Worm (Caenorhabditis elegans) whole organism, L3 larva: ENCODE results near the gene lpr-6.

Experiments used
- ZK546.5 ChIP-seq: sonication (generic microtip); optimal IDR thresholded peaks from 2 replicates; lab custom pipeline; 2017; ENCODE audit warnings: missing biosample characterization, missing genetic modification characterization
- aly-2 ChIP-seq: fragments of 150-350 bp; optimal IDR thresholded peaks from 2 replicates; lab custom pipeline; 2014; ENCODE audit warnings: missing biosample characterization, missing genetic modification characterization
- ama-1 ChIP-seq: fragments of 150-350 bp; optimal IDR thresholded peaks from 2 replicates; lab custom pipeline; 2018
- ceh-16 ChIP-seq: sonication (generic microtip); optimal IDR thresholded peaks from 2 replicates; lab custom pipeline; 2017; ENCODE audit warnings: missing biosample characterization, missing genetic modification characterization
- ceh-28 ChIP-seq: fragments of 150-350 bp; optimal IDR thresholded peaks from 2 replicates; lab custom pipeline; 2014; ENCODE audit warnings: missing biosample characterization, missing genetic modification reagents, missing genetic modification characterization
- ceh-9 ChIP-seq: sonication (generic microtip); optimal IDR thresholded peaks from 2 replicates; lab custom pipeline; 2018; ENCODE audit warnings: missing biosample characterization, missing genetic modification characterization
- egl-27 ChIP-seq: sonication (generic microtip); optimal IDR thresholded peaks from 4 replicates; lab custom pipeline; 2017; ENCODE audit warnings: missing biosample characterization, missing genetic modification reagents, missing genetic modification characterization
- egl-5 ChIP-seq: fragments of 150-350 bp; optimal IDR thresholded peaks from 2 replicates; lab custom pipeline; 2017; ENCODE audit warnings: missing biosample characterization, missing genetic modification reagents, missing genetic modification characterization, inconsistent platforms
- elt-2 ChIP-seq: sonication (generic microtip); optimal IDR thresholded peaks from 2 replicates; lab custom pipeline; 2016; ENCODE audit warnings: missing genetic modification reagents, mild to moderate bottlenecking, missing genetic modification characterization, missing compliant biosample characterization
- elt-3 ChIP-seq, 3 experiments: fragments of 150-350 bp in 1 of 3; sonication (generic microtip) in 2 of 3; optimal IDR thresholded peaks; 2 replicates in 2 of 3; 4 replicates in 1 of 3; lab custom pipeline; 2014 to 2017; ENCODE audit warnings: missing biosample characterization in 3 of 3, missing genetic modification characterization in 3 of 3
- eor-1 ChIP-seq, 2 experiments: fragments of 150-350 bp; optimal IDR thresholded peaks; 2 replicates each; lab custom pipeline; 2014 to 2018; ENCODE audit warnings: missing biosample characterization in 2 of 2, missing genetic modification characterization in 2 of 2
- fkh-2 ChIP-seq: fragments of 150-350 bp; optimal IDR thresholded peaks from 2 replicates; lab custom pipeline; 2014; ENCODE audit warnings: missing biosample characterization, missing genetic modification reagents, missing genetic modification characterization
- fos-1 ChIP-seq: fragments of 150-350 bp; optimal IDR thresholded peaks from 2 replicates; lab custom pipeline; 2014; ENCODE audit warnings: missing biosample characterization, missing genetic modification characterization
- hmg-11 ChIP-seq: sonication (generic microtip); optimal IDR thresholded peaks from 2 replicates; lab custom pipeline; 2016; ENCODE audit warnings: missing genetic modification characterization, missing compliant biosample characterization
- jun-1 ChIP-seq: fragments of 150-350 bp; optimal IDR thresholded peaks from 2 replicates; lab custom pipeline; 2014; ENCODE audit warnings: missing biosample characterization, missing genetic modification reagents, missing genetic modification characterization
- lin-15B ChIP-seq: fragments of 150-350 bp; optimal IDR thresholded peaks from 2 replicates; lab custom pipeline; 2014; ENCODE audit warnings: missing biosample characterization, missing genetic modification characterization
- lin-39 ChIP-seq: fragments of 150-350 bp; optimal IDR thresholded peaks from 2 replicates; lab custom pipeline; 2018; ENCODE audit warnings: missing biosample characterization, missing genetic modification reagents, missing genetic modification characterization
- lsy-12 ChIP-seq: sonication (generic microtip); optimal IDR thresholded peaks from 2 replicates; lab custom pipeline; 2016; ENCODE audit warnings: mild to moderate bottlenecking, missing genetic modification characterization, missing compliant biosample characterization
- mdl-1 ChIP-seq: fragments of 150-350 bp; optimal IDR thresholded peaks from 2 replicates; lab custom pipeline; 2014; ENCODE audit warnings: missing biosample characterization, missing genetic modification characterization
- mml-1 ChIP-seq: fragments of 150-350 bp; sonication (generic microtip); optimal IDR thresholded peaks from 3 replicates; lab custom pipeline; 2014; ENCODE audit warnings: missing biosample characterization, missing genetic modification characterization
- nfya-1 ChIP-seq: sonication (generic microtip); optimal IDR thresholded peaks from 2 replicates; lab custom pipeline; 2017; ENCODE audit warnings: missing genetic modification characterization, mild to moderate bottlenecking, missing compliant biosample characterization, antibody characterized with exemption, moderate library complexity; ENCODE audit not compliant: insufficient read depth
- nhr-12 ChIP-seq: fragments of 150-350 bp; optimal IDR thresholded peaks from 2 replicates; lab custom pipeline; 2014; ENCODE audit warnings: missing biosample characterization, missing genetic modification characterization
- nhr-23 ChIP-seq: fragments of 150-350 bp; optimal IDR thresholded peaks from 2 replicates; lab custom pipeline; 2014; ENCODE audit warnings: missing biosample characterization, missing genetic modification reagents, missing genetic modification characterization
- nhr-25 ChIP-seq: sonication (generic microtip); optimal IDR thresholded peaks from 2 replicates; lab custom pipeline; 2017; ENCODE audit warnings: missing biosample characterization, missing genetic modification characterization
- nhr-28 ChIP-seq: fragments of 150-350 bp; optimal IDR thresholded peaks from 2 replicates; lab custom pipeline; 2014; ENCODE audit warnings: missing biosample characterization, missing genetic modification characterization
- nhr-43 ChIP-seq: sonication (generic microtip); optimal IDR thresholded peaks from 2 replicates; lab custom pipeline; 2016; ENCODE audit warnings: mild to moderate bottlenecking, missing genetic modification characterization, missing compliant biosample characterization; ENCODE audit not compliant: poor library complexity, severe bottlenecking
- nhr-67 ChIP-seq: fragments of 150-350 bp; optimal IDR thresholded peaks from 2 replicates; lab custom pipeline; 2014; ENCODE audit warnings: missing biosample characterization, missing genetic modification characterization
- nhr-76 ChIP-seq: fragments of 150-350 bp; sonication (generic microtip); optimal IDR thresholded peaks from 5 replicates; lab custom pipeline; 2014; ENCODE audit warnings: missing biosample characterization, missing genetic modification characterization
- pha-4 ChIP-seq: fragments of 150-350 bp; optimal IDR thresholded peaks from 2 replicates; lab custom pipeline; 2014; ENCODE audit warnings: missing biosample characterization, missing genetic modification reagents, missing genetic modification characterization
- pqm-1 ChIP-seq: fragments of 150-350 bp; optimal IDR thresholded peaks from 2 replicates; lab custom pipeline; 2017; ENCODE audit warnings: missing biosample characterization, missing genetic modification characterization, inconsistent platforms
- sea-2 ChIP-seq: fragments of 150-350 bp; sonication (generic microtip); optimal IDR thresholded peaks from 4 replicates; lab custom pipeline; 2014; ENCODE audit warnings: missing biosample characterization, missing genetic modification reagents, missing genetic modification characterization
- tbx-2 ChIP-seq: sonication (generic microtip); optimal IDR thresholded peaks from 2 replicates; lab custom pipeline; 2016; ENCODE audit warnings: mild to moderate bottlenecking, missing genetic modification characterization, missing compliant biosample characterization
- unc-39 ChIP-seq: sonication (generic microtip); optimal IDR thresholded peaks from 4 replicates; lab custom pipeline; 2017; ENCODE audit warnings: missing biosample characterization, missing genetic modification characterization
- unc-62 ChIP-seq: fragments of 150-350 bp; sonication (generic microtip); optimal IDR thresholded peaks from 4 replicates; lab custom pipeline; 2014; ENCODE audit warnings: missing biosample characterization, missing genetic modification reagents, missing genetic modification characterization
- zag-1 ChIP-seq: fragments of 150-350 bp; optimal IDR thresholded peaks from 2 replicates; lab custom pipeline; 2014; ENCODE audit warnings: missing biosample characterization, missing genetic modification characterization
- ztf-11 ChIP-seq: fragments of 150-350 bp; optimal IDR thresholded peaks from 2 replicates; lab custom pipeline; 2014; ENCODE audit warnings: missing biosample characterization, missing genetic modification characterization
- ztf-4 ChIP-seq: fragments of 150-350 bp; optimal IDR thresholded peaks from 2 replicates; lab custom pipeline; 2014; ENCODE audit warnings: missing biosample characterization, missing genetic modification characterization

lpr-6 gene

DNA sequence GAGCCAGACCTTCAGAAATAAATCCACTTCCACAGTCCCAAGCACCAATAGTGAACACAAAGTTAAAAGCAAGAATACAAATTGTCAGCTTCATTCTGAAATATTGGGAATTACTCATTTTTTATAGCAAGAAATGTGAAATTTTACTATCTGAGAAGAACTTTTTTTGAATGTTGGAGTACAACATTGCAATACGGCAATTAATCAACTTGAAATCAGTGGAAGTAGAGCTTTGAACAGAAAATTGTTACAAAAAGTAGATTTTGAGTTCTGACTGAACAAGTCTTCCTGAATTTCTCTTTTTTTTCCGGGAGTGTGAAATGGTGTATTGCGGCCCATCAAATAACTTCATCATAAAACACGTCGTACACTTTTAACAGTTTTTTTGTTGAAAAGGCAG is 18.4 kb downstream of the lpr-6 start, which contains the start of gene W04G3.10:
TSS of gene W04G3.10 (minus strand) at position 101 of the 400 bp plus-strand sequence.
- TF ChIP-seq unc-39 (tag; lab: Kevin White, UChicago) (no peak), ceh-28 (tag; lab: Kevin White, UChicago) (no peak), unc-62 (no peak), lin-15B (tag; lab: Kevin White, UChicago) (no peak), nhr-76 (no peak), nhr-67 (tag; lab: Kevin White, UChicago) (no peak)

DNA sequence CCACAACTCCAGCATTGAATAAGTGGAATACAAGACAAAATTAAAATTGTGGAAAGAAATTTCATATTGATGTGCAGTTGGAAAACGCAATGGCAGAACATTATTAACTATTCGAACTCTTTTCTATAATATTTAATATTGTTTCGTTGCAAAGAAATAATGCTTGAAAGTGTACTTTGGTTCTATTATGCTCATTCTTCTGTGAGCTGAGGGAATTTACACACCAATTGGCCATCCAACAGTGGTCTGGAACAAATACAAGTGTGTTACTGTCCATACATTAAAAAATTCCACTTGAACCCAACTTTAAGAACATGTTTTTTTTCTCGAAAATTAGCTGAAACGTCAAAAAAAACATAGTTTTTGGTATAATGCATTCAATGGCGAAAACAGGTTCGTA is 19.9 kb downstream of the lpr-6 start, which contains the start of gene W04G3.13:
TSS of gene W04G3.13 (minus strand) at position 101 of the 400 bp plus-strand sequence.
- no peak for TF ChIP-seq unc-62
- TF ChIP-seq fkh-2 (tag; lab: Kevin White, UChicago): no peak
- TF ChIP-seq ceh-16 (tag; lab: Kevin White, UChicago): no peak
- no peak for TF ChIP-seq ceh-9
- no peak for TF ChIP-seq nhr-76
- no peak for TF ChIP-seq jun-1 (tag; lab: Kevin White, UChicago)
- TF ChIP-seq eor-1 (tag; optimal IDR thresholded peaks at IDR 0.05; lab: Kevin White, UChicago): no peak
- TF ChIP-seq ama-1: no peak
- no peak for TF ChIP-seq lsy-12 (tag; lab: Kevin White, UChicago)
- no peak for TF ChIP-seq pha-4 (tag; lab: Kevin White, UChicago)
- TF ChIP-seq egl-5 (tag; lab: Kevin White, UChicago): no peak
- no peak for TF ChIP-seq nhr-28 (tag; lab: Kevin White, UChicago)

DNA sequence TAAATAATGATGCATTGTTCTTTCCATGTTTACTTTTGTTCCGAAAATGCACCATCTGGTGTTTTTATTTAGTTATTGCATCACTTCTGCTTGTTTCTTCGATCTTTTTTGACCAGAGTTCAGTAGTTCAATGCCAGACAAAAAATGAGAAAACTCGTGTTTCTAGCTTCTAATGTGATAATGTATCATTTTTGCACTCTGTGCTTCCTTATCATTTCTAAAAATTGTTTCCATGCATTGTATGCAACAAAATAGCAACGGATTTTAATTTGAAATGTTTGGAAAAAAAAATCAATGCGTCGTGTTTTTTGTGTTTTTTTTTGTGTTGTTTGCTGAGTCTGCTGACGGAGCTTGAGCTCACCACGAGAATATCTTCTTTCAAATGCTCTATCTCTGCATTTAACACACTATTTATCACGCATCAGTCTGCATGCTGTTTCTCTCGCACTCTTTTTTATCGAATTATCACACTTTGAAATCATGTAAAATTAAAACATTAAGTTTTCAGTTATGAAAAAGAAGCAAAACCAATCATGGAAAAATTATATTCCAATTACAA is 20.5 kb downstream of the lpr-6 start, which contains the start of gene sulp-7:
TSS of gene sulp-7 (plus strand) at position 509 of the 559 bp plus-strand sequence.
- no peak for TF ChIP-seq ztf-4 (tag; lab: Kevin White, UChicago)
- TF ChIP-seq nfya-1 (tag; lab: Kevin White, UChicago): peak; percentile 19
- peak; percentile 57 for TF ChIP-seq elt-2 (tag; lab: Kevin White, UChicago)
- TF ChIP-seq pqm-1: peak; percentile 42
- TF ChIP-seq pha-4 (tag; lab: Kevin White, UChicago): peak; percentile 23
- TF ChIP-seq, all 47 proteins: peak for 4

DNA sequence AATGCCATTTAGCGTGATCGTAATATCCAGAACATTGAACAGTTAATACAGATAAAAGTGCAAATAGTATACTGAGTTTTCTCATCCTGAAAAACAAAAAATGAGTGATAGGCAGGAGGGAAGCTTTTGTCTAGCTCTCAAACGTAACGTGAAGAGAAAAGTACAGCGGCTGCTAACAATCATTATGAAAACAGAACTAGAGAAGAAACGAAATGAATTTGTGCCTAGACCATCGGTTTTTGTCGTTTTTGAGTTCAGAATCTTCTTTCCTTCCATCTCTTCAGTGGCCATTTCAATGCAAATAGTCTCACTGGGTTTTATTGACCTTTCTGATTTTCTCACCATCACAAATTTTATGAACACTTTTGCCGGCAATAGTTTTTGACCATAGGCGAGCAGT is 25.4 kb downstream of the lpr-6 start, which contains the start of gene W04G3.7:
TSS of gene W04G3.7 (minus strand) at position 101 of the 400 bp plus-strand sequence.
- TF ChIP-seq hmg-11 (tag; lab: Kevin White, UChicago) (no peak), egl-27 (no peak), sea-2 (GFP tag; lab: Kevin White, UChicago) (no peak), nhr-28 (tag; lab: Kevin White, UChicago) (no peak), jun-1 (tag; lab: Kevin White, UChicago) (no peak), lsy-12 (tag; lab: Kevin White, UChicago) (no peak), tbx-2 (tag; lab: Kevin White, UChicago) (no peak), nhr-67 (tag; lab: Kevin White, UChicago) (no peak), nhr-25 (no peak)

DNA sequence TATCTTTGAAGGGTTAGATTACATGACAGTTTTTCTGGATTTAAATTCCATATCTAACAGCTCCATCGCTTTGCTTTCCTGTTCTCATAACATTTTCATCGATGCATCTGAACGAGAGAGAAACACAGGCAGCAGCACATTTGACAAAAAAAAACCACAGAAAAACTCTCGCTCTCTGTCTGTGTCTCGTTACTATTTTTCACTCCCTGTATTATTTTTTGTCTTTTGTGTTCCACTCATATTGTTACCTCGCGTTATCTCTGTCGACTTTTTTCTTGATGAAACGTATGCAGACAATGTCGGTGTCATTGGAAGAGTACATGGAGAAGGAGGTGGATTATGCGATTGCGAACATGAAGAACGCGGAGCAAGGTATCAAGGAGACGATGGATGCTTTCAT is 29.2 kb downstream of the lpr-6 start, which contains the start of gene W04G3.11:
TSS of gene W04G3.11 (plus strand) at position 244 of the 400 bp plus-strand sequence.
- TF ChIP-seq pqm-1 (peak; percentile 40), elt-2 (tag; lab: Kevin White, UChicago) (peak; percentile 50), nhr-43 (tag; lab: Kevin White, UChicago) (no peak)

DNA sequence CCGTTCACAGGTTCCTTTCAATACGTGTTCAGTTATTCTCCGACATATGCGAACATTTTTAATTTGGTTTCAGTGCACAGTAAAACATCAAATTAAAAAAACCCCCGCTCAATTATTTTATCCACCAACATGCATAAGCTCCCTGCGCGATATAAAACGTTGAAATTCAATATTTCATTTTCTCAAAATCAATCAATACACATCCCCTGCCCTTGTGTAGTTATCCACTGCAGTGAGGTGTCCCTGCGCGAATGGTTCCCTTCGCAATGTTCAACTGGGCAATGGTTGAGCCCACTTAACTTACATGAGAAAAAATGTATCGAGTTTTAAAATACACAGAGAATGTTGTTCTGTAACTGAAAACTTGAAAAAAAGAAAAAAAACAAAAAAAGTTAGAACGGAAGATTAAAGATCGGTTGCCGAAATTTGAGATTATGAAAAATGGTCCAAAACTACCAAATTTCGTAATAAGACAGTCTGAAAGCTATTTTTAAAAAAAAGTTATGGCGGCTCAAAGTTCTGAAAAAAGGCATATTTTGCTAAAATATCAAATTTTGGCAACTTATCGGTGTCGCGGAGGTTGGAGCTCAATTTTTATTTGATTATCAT is 34.3 kb downstream of the lpr-6 start:
- TF ChIP-seq aly-2: peak; percentile 99
- peak; percentile 91 for TF ChIP-seq mdl-1 (tag; lab: Kevin White, UChicago)
- TF ChIP-seq nfya-1 (tag; lab: Kevin White, UChicago): peak; percentile 98
- no peak for TF ChIP-seq mml-1
- TF ChIP-seq jun-1 (tag; lab: Kevin White, UChicago): peak; percentile 100
- TF ChIP-seq elt-3 (tag; optimal IDR thresholded peaks at IDR 0.05; lab: Kevin White, UChicago): peak; percentile 98 to 100 (median 100)
- peak; percentile 90 for TF ChIP-seq elt-2 (tag; lab: Kevin White, UChicago)
- peak; percentile 100 for TF ChIP-seq nhr-23
- peak; percentile 99 for TF ChIP-seq nhr-25
- peak; percentile 79 for TF ChIP-seq ztf-11
- TF ChIP-seq lin-15B (tag; lab: Kevin White, UChicago): peak; percentile 56
- peak; percentile 99 for TF ChIP-seq nhr-43 (tag; lab: Kevin White, UChicago)
- TF ChIP-seq lin-39 (tag; lab: Kevin White, UChicago): peak; percentile 99
- peak; percentile 88 for TF ChIP-seq ceh-16 (tag; lab: Kevin White, UChicago)
- peak; percentile 75 for TF ChIP-seq unc-39 (tag; lab: Kevin White, UChicago)
- peak; percentile 77 for TF ChIP-seq ZK546.5 (tag; lab: Kevin White, UChicago)
- peak; percentile 98 for TF ChIP-seq egl-27
- TF ChIP-seq pha-4 (tag; lab: Kevin White, UChicago): peak; percentile 99
- TF ChIP-seq nhr-76: peak; percentile 93
- peak; percentile 99 for TF ChIP-seq fkh-2 (tag; lab: Kevin White, UChicago)
- peak; percentile 99 for TF ChIP-seq lsy-12 (tag; lab: Kevin White, UChicago)
- TF ChIP-seq zag-1 (tag; lab: Kevin White, UChicago): peak; percentile 99
- TF ChIP-seq tbx-2 (tag; lab: Kevin White, UChicago): peak; percentile 99
- peak; percentile 58 for TF ChIP-seq nhr-12 (tag; lab: Kevin White, UChicago)
- TF ChIP-seq hmg-11 (tag; lab: Kevin White, UChicago): peak; percentile 99
- peak; percentile 98 for TF ChIP-seq fos-1
